Worm (Caenorhabditis elegans): ENCODE results near the gene C08H9.15.

Gene C08H9.15

ce11 chrII:9931476-9931875 is 50.5 kb downstream of the C08H9.15 start, which contains the start of gene pho-11:
TSS of gene pho-11 (plus strand) at chrII:9931849.
- TF ChIP-seq elt-2 (tag; optimal IDR thresholded peaks at IDR 0.05) = peak; percentile 14
- no peak for TF ChIP-seq hlh-8 (tag; optimal IDR thresholded peaks at IDR 0.05)
